Fruit fly (Drosophila melanogaster) whole organism, prepupa: ENCODE data around the gene Shaw.

Source experiments
- Blimp-1 ChIP-seq: fragments of 200-800 bp; sonication (Bioruptor generic); optimal IDR thresholded peaks from 3 replicates; lab custom pipeline; 2017; ENCODE audit warnings: missing biosample characterization, missing genetic modification characterization, mild to moderate bottlenecking, moderate library complexity, missing genetic modification reagents
- CG10631 ChIP-seq: fragments of 200-800 bp; sonication (Bioruptor generic); optimal IDR thresholded peaks from 2 replicates; lab custom pipeline; 2016; ENCODE audit warnings: missing biosample characterization, missing genetic modification characterization
- CG10669 ChIP-seq: fragments of 200-800 bp; sonication (Bioruptor generic); optimal IDR thresholded peaks from 3 replicates; lab custom pipeline; 2018; ENCODE audit warnings: missing biosample characterization, mild to moderate bottlenecking, missing genetic modification characterization, moderate library complexity
- CG11294 ChIP-seq: fragments of 200-800 bp; sonication (Bioruptor generic); IDR thresholded peaks from 2 replicates; pipeline ENCODE4 v1.3.6; 2022; ENCODE audit warnings: missing biosample characterization, missing genetic modification characterization
- CG11762 ChIP-seq: fragments of 200-800 bp; sonication (Bioruptor generic); optimal IDR thresholded peaks from 3 replicates; lab custom pipeline; 2016; ENCODE audit warnings: missing biosample characterization, missing genetic modification characterization; ENCODE audit not compliant: insufficient read depth
- CG15336 ChIP-seq: fragments of 200-800 bp; sonication (Bioruptor generic); IDR thresholded peaks from 2 replicates; pipeline ENCODE4 v1.3.6; 2022; ENCODE audit warnings: missing biosample characterization, missing genetic modification characterization
- CG1621 ChIP-seq: fragments of 200-800 bp; sonication (Bioruptor generic); optimal IDR thresholded peaks from 3 replicates; lab custom pipeline; 2018; ENCODE audit warnings: missing biosample characterization, mild to moderate bottlenecking, missing genetic modification characterization
- CG16779 ChIP-seq: fragments of 200-800 bp; sonication (Bioruptor generic); optimal IDR thresholded peaks from 3 replicates; lab custom pipeline; 2017; ENCODE audit warnings: missing biosample characterization, mild to moderate bottlenecking, missing genetic modification characterization
- CG3032 ChIP-seq: fragments of 200-800 bp; optimal IDR thresholded peaks from 2 replicates; lab custom pipeline; 2019; ENCODE audit warnings: missing biosample characterization, mild to moderate bottlenecking, missing genetic modification characterization, moderate library complexity
- CG34406 ChIP-seq: fragments of 200-800 bp; sonication (Bioruptor generic); optimal IDR thresholded peaks from 3 replicates; lab custom pipeline; 2016; ENCODE audit warnings: missing biosample characterization, missing genetic modification characterization
- CG3919 ChIP-seq: fragments of 200-800 bp; sonication (Bioruptor generic); optimal IDR thresholded peaks from 3 replicates; lab custom pipeline; 2016; ENCODE audit warnings: missing biosample characterization, missing genetic modification characterization
- CG6163 ChIP-seq: fragments of 200-800 bp; sonication (Bioruptor generic); IDR thresholded peaks from 3 replicates; pipeline ENCODE4 v1.3.6; 2022; ENCODE audit warnings: missing biosample characterization, missing genetic modification characterization
- CG6276 ChIP-seq: fragments of 200-800 bp; sonication (Bioruptor generic); optimal IDR thresholded peaks from 2 replicates; lab custom pipeline; 2017; ENCODE audit warnings: missing biosample characterization, mild to moderate bottlenecking, missing genetic modification characterization
- CG6808 ChIP-seq: fragments of 200-800 bp; sonication (Bioruptor generic); optimal IDR thresholded peaks from 3 replicates; lab custom pipeline; 2017; ENCODE audit warnings: missing biosample characterization, missing genetic modification characterization, mild to moderate bottlenecking, moderate library complexity, missing genetic modification reagents
- CG6854 ChIP-seq: fragments of 200-800 bp; sonication (Bioruptor generic); optimal IDR thresholded peaks from 2 replicates; lab custom pipeline; 2017; ENCODE audit warnings: missing biosample characterization, mild to moderate bottlenecking, missing genetic modification characterization
- CG8119 ChIP-seq: fragments of 200-800 bp; sonication (Bioruptor generic); IDR thresholded peaks from 3 replicates; pipeline ENCODE4 v1.3.6; 2022; ENCODE audit warnings: missing biosample characterization, missing genetic modification characterization
- CG8319 ChIP-seq: fragments of 200-800 bp; sonication (Bioruptor generic); optimal IDR thresholded peaks from 3 replicates; lab custom pipeline; 2016; ENCODE audit warnings: missing biosample characterization, missing genetic modification characterization
- CG9139 ChIP-seq: fragments of 200-800 bp; sonication (Bioruptor generic); optimal IDR thresholded peaks from 3 replicates; lab custom pipeline; 2017; ENCODE audit warnings: missing biosample characterization, mild to moderate bottlenecking, missing genetic modification characterization
- Eip75B ChIP-seq: fragments of 200-800 bp; sonication (Bioruptor generic); optimal IDR thresholded peaks from 3 replicates; lab custom pipeline; 2016; ENCODE audit warnings: missing biosample characterization, missing genetic modification characterization
- Eip78C ChIP-seq: fragments of 200-800 bp; sonication (Bioruptor generic); peaks from one replicate; lab custom pipeline; 2016; ENCODE audit warnings: missing biosample characterization, missing genetic modification characterization
- Eip93F ChIP-seq: fragments of 200-800 bp; sonication (Bioruptor generic); optimal IDR thresholded peaks from 2 replicates; lab custom pipeline; 2016; ENCODE audit warnings: missing biosample characterization, mild to moderate bottlenecking, missing genetic modification characterization
- Ets21C ChIP-seq: fragments of 200-800 bp; sonication (Bioruptor generic); optimal IDR thresholded peaks from 3 replicates; lab custom pipeline; 2016; ENCODE audit warnings: missing biosample characterization, missing genetic modification characterization
- Ets96B ChIP-seq: fragments of 200-800 bp; optimal IDR thresholded peaks from 2 replicates; lab custom pipeline; 2019; ENCODE audit warnings: missing biosample characterization, mild to moderate bottlenecking, missing genetic modification characterization, moderate library complexity
- Gug ChIP-seq: fragments of 200-800 bp; sonication (Bioruptor generic); IDR thresholded peaks from 2 replicates; pipeline ENCODE4 v1.3.6; 2022; ENCODE audit warnings: missing biosample characterization, missing genetic modification characterization
- Hr38 ChIP-seq: sonication (Bioruptor generic); optimal IDR thresholded peaks from 2 replicates; lab custom pipeline; 2016; ENCODE audit warnings: missing biosample characterization, missing genetic modification characterization
- Hr39 ChIP-seq: fragments of 200-800 bp; sonication (Bioruptor generic); optimal IDR thresholded peaks from 2 replicates; lab custom pipeline; 2016; ENCODE audit warnings: missing biosample characterization, missing genetic modification characterization
- Hr4 ChIP-seq: fragments of 200-800 bp; sonication (Bioruptor generic); optimal IDR thresholded peaks from 3 replicates; lab custom pipeline; 2016; ENCODE audit warnings: missing biosample characterization, missing genetic modification characterization
- Lpt ChIP-seq: fragments of 200-800 bp; sonication (Bioruptor generic); optimal IDR thresholded peaks from 3 replicates; lab custom pipeline; 2016; ENCODE audit warnings: missing biosample characterization, missing genetic modification characterization
- Met ChIP-seq: fragments of 200-800 bp; sonication (Bioruptor generic); optimal IDR thresholded peaks from 3 replicates; lab custom pipeline; 2016; ENCODE audit warnings: missing biosample characterization, missing genetic modification characterization
- OdsH ChIP-seq: fragments of 200-800 bp; sonication (Bioruptor generic); optimal IDR thresholded peaks from 3 replicates; lab custom pipeline; 2016; ENCODE audit warnings: missing biosample characterization, missing genetic modification characterization
- Sox14 ChIP-seq: fragments of 200-800 bp; sonication (Bioruptor generic); optimal IDR thresholded peaks from 3 replicates; lab custom pipeline; 2016; ENCODE audit warnings: missing biosample characterization, missing genetic modification characterization
- achi ChIP-seq: fragments of 200-800 bp; sonication (Bioruptor generic); optimal IDR thresholded peaks from 3 replicates; lab custom pipeline; 2016; ENCODE audit warnings: missing biosample characterization, missing genetic modification characterization
- cyc ChIP-seq: fragments of 200-800 bp; sonication (Bioruptor generic); optimal IDR thresholded peaks from 3 replicates; lab custom pipeline; 2016; ENCODE audit warnings: missing biosample characterization, missing genetic modification characterization
- dsx ChIP-seq: fragments of 200-800 bp; optimal IDR thresholded peaks from 3 replicates; lab custom pipeline; 2019; ENCODE audit warnings: missing biosample characterization, mild to moderate bottlenecking, missing genetic modification characterization, moderate library complexity; ENCODE audit not compliant: poor library complexity, severe bottlenecking
- fd85E ChIP-seq: fragments of 200-800 bp; sonication (Bioruptor generic); optimal IDR thresholded peaks from 3 replicates; lab custom pipeline; 2016; ENCODE audit warnings: missing biosample characterization, missing genetic modification characterization
- fkh ChIP-seq: fragments of 200-800 bp; sonication (Bioruptor generic); optimal IDR thresholded peaks from 3 replicates; lab custom pipeline; 2017; ENCODE audit warnings: missing biosample characterization, mild to moderate bottlenecking, missing genetic modification characterization, moderate library complexity
- lz ChIP-seq: fragments of 200-800 bp; sonication (Bioruptor generic); optimal IDR thresholded peaks from 3 replicates; lab custom pipeline; 2016; ENCODE audit warnings: missing biosample characterization, missing genetic modification characterization
- net ChIP-seq: fragments of 200-800 bp; sonication (Bioruptor generic); optimal IDR thresholded peaks from 3 replicates; lab custom pipeline; 2016; ENCODE audit warnings: missing biosample characterization, missing genetic modification characterization
- pdm3 ChIP-seq: fragments of 200-800 bp; sonication (Bioruptor generic); optimal IDR thresholded peaks from 3 replicates; lab custom pipeline; 2016; ENCODE audit warnings: missing biosample characterization, missing genetic modification characterization
- salr ChIP-seq, 2 experiments: fragments of 200-800 bp; sonication (Bioruptor generic); optimal IDR thresholded peaks; 3 replicates each; lab custom pipeline; 2016 to 2018; ENCODE audit warnings: missing biosample characterization in 2 of 2, missing genetic modification characterization in 2 of 2, mild to moderate bottlenecking in 1 of 2
- spab ChIP-seq: fragments of 200-800 bp; sonication (Bioruptor generic); optimal IDR thresholded peaks from 2 replicates; lab custom pipeline; 2017; ENCODE audit warnings: missing biosample characterization, mild to moderate bottlenecking, missing genetic modification characterization, missing genetic modification reagents
- svp ChIP-seq: fragments of 200-800 bp; sonication (Bioruptor generic); peaks from one replicate; lab custom pipeline; 2016; ENCODE audit warnings: missing biosample characterization, missing genetic modification characterization
- topi ChIP-seq: fragments of 200-800 bp; sonication (Bioruptor generic); optimal IDR thresholded peaks from 3 replicates; lab custom pipeline; 2016; ENCODE audit warnings: missing biosample characterization, missing genetic modification characterization
- vri ChIP-seq: fragments of 200-800 bp; sonication (Bioruptor generic); optimal IDR thresholded peaks from 3 replicates; lab custom pipeline; 2016; ENCODE audit warnings: missing biosample characterization, mild to moderate bottlenecking, missing genetic modification characterization

Shaw gene

dm6 chr2L:3769718-3770461 lies 51.9 kb downstream of the Shaw start (continued):
- peak in 1 of 2 experiments; percentile 66 for TF ChIP-seq salr (GFP tag; optimal IDR thresholded peaks at IDR 0.05; lab: Kevin White, UChicago)
- peak; percentile 36 for TF ChIP-seq CG16779 (tag; lab: Kevin White, UChicago)
- TF ChIP-seq net: peak; percentile 74
- peak; percentile 54 for TF ChIP-seq Lpt (GFP tag; lab: Kevin White, UChicago)
- TF ChIP-seq achi: peak; percentile 75
- TF ChIP-seq CG15336 (GFP tag; lab: Robert Waterston, UW): peak; percentile 80
- peak; percentile 79 for TF ChIP-seq dsx
- TF ChIP-seq topi (GFP tag; lab: Kevin White, UChicago): peak; percentile 35
- TF ChIP-seq CG11294 (GFP tag; lab: Robert Waterston, UW): 0 out of 2 replicates have a peak, but pooled peaks have one; percentile 8
- TF ChIP-seq CG10631 (GFP tag; lab: Kevin White, UChicago): peak; percentile 78
- no peak for TF ChIP-seq Ets21C (GFP tag; lab: Kevin White, UChicago)
- TF ChIP-seq svp (GFP tag; lab: Kevin White, UChicago): peak; percentile 73

DNA sequence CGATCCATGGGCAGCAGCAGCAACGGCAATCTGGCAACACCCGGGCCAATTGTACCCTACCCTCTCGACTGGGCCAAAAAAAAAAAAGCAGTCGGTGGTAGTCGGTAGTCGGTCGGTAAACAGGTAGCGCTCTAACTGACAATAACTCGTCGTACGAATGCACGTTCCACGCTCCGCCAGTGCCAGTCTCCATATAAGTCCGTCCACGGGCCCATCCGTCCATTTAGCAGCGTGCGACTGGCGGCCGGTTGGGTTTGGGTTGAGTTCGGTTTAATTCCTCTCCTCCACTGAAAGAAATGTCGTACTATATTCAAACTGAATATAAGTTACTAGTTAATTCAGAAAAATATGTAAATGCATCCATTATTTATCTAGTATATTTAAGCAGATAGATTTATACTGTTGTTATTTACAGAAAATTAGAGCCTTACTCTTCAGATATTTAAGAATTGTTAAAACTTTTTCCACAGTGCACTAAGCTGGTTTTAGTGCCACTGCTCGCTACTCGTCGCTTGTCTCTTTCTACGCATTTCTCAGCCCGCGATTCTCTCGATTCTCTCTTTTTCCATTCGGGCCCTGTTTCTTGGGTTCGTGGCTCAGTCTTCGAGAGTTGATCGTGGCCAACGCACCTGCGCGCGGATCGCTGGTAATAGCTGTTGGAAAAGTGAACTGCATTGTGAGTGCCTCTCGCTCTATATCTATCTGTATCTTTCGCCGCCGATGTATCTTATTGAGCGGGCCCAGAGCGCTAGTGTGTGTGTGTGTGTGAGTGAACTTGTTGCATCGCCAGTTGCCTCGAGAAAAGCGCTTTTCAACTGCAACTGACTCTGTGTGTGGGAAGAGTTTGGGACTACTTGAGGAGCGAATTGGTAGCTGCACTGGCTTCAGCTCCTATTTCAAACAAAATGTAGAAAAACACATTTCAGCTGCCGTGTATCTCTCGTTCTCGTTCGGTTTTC lies 53.4 kb downstream of the Shaw start, which contains the start of gene bowl:
bowl (plus strand) TSS at position 592 of the 959 bp plus-strand sequence.
- TF ChIP-seq CG15336 (GFP tag; lab: Robert Waterston, UW) (peak; percentile 99), Met (GFP tag; lab: Kevin White, UChicago) (peak; percentile 98), CG1621 (tag; lab: Kevin White, UChicago) (peak; percentile 87), CG10631 (GFP tag; lab: Kevin White, UChicago) (peak; percentile 98), Gug (peak; percentile 97), pdm3 (peak; percentile 98), CG8319 (peak; percentile 91), Hr4 (GFP tag; lab: Kevin White, UChicago) (peak; percentile 97), dsx (peak; percentile 90), Sox14 (GFP tag; lab: Kevin White, UChicago) (peak; percentile 98), vri (GFP tag; lab: Kevin White, UChicago) (peak; percentile 97), CG6808 (peak; percentile 95), Hr38 (GFP tag; lab: Kevin White, UChicago) (peak; percentile 50), CG34406 (GFP tag; lab: Kevin White, UChicago) (peak; percentile 96), Lpt (GFP tag; lab: Kevin White, UChicago) (peak; percentile 96), CG8119 (GFP tag; lab: Robert Waterston, UW) (peak; percentile 100), CG6854 (GFP tag; lab: Kevin White, UChicago) (peak; percentile 94), CG3032 (tag; lab: Kevin White, UChicago) (peak; percentile 91), achi (peak; percentile 96), Eip75B (peak; percentile 99), Eip78C (GFP tag; lab: Kevin White, UChicago) (peak; percentile 100), Ets96B (peak; percentile 95), fkh (GFP tag; lab: Kevin White, UChicago) (peak; percentile 68), salr (GFP tag; optimal IDR thresholded peaks at IDR 0.05; lab: Kevin White, UChicago) (peak; percentile 81 to 98), fd85E (peak; percentile 78), cyc (GFP tag; lab: Kevin White, UChicago) (peak; percentile 96), lz (GFP tag; lab: Kevin White, UChicago) (peak; percentile 99), CG6163 (GFP tag; lab: Robert Waterston, UW) (peak; percentile 99), OdsH (GFP tag; lab: Kevin White, UChicago) (peak; percentile 99), topi (GFP tag; lab: Kevin White, UChicago) (peak; percentile 97), CG6276 (GFP tag; lab: Kevin White, UChicago) (peak; percentile 93), CG11762 (GFP tag; lab: Kevin White, UChicago) (peak; percentile 93), svp (GFP tag; lab: Kevin White, UChicago) (peak; percentile 99), Eip93F (GFP tag; lab: Kevin White, UChicago) (peak; percentile 96), Hr39 (GFP tag; lab: Kevin White, UChicago) (peak; percentile 98), Ets21C (GFP tag; lab: Kevin White, UChicago) (peak; percentile 96), Blimp-1 (GFP tag; lab: Kevin White, UChicago) (peak; percentile 82), CG9139 (GFP tag; lab: Kevin White, UChicago) (peak; percentile 90), CG3919 (GFP tag; lab: Kevin White, UChicago) (peak; percentile 97), spab (peak; percentile 93), CG10669 (GFP tag; lab: Kevin White, UChicago) (peak; percentile 92)
